Fruit fly (Drosophila melanogaster) whole organism, prepupa: ENCODE results near the gene CG11668.

ENCODE experiments used
- CG11762 ChIP-seq: fragments of 200-800 bp; sonication (Bioruptor generic); optimal IDR thresholded peaks from 3 replicates; lab custom pipeline; 2016; ENCODE audit warnings: missing biosample characterization, missing genetic modification characterization; ENCODE audit not compliant: insufficient read depth
- CG15336 ChIP-seq: fragments of 200-800 bp; sonication (Bioruptor generic); IDR thresholded peaks from 2 replicates; pipeline ENCODE4 v1.3.6; 2022; ENCODE audit warnings: missing biosample characterization, missing genetic modification characterization
- CG16779 ChIP-seq: fragments of 200-800 bp; sonication (Bioruptor generic); optimal IDR thresholded peaks from 3 replicates; lab custom pipeline; 2017; ENCODE audit warnings: missing biosample characterization, mild to moderate bottlenecking, missing genetic modification characterization
- CG3032 ChIP-seq: fragments of 200-800 bp; optimal IDR thresholded peaks from 2 replicates; lab custom pipeline; 2019; ENCODE audit warnings: missing biosample characterization, mild to moderate bottlenecking, missing genetic modification characterization, moderate library complexity
- CG32006 ChIP-seq: fragments of 200-800 bp; sonication (Bioruptor generic); optimal IDR thresholded peaks from 3 replicates; lab custom pipeline; 2017; ENCODE audit warnings: missing biosample characterization, mild to moderate bottlenecking, missing genetic modification characterization
- CG34406 ChIP-seq: fragments of 200-800 bp; sonication (Bioruptor generic); optimal IDR thresholded peaks from 3 replicates; lab custom pipeline; 2016; ENCODE audit warnings: missing biosample characterization, missing genetic modification characterization
- CG6163 ChIP-seq: fragments of 200-800 bp; sonication (Bioruptor generic); IDR thresholded peaks from 3 replicates; pipeline ENCODE4 v1.3.6; 2022; ENCODE audit warnings: missing biosample characterization, missing genetic modification characterization
- CG6792 ChIP-seq: fragments of 200-800 bp; sonication (Bioruptor generic); optimal IDR thresholded peaks from 3 replicates; lab custom pipeline; 2016; ENCODE audit warnings: missing biosample characterization, missing genetic modification characterization
- CG8119 ChIP-seq: fragments of 200-800 bp; sonication (Bioruptor generic); IDR thresholded peaks from 3 replicates; pipeline ENCODE4 v1.3.6; 2022; ENCODE audit warnings: missing biosample characterization, missing genetic modification characterization
- CG8632 ChIP-seq: fragments of 200-800 bp; sonication (Bioruptor generic); optimal IDR thresholded peaks from 3 replicates; lab custom pipeline; 2016; ENCODE audit warnings: missing biosample characterization, missing genetic modification characterization
- CG9139 ChIP-seq: fragments of 200-800 bp; sonication (Bioruptor generic); optimal IDR thresholded peaks from 3 replicates; lab custom pipeline; 2017; ENCODE audit warnings: missing biosample characterization, mild to moderate bottlenecking, missing genetic modification characterization
- Eip78C ChIP-seq: fragments of 200-800 bp; sonication (Bioruptor generic); peaks from one replicate; lab custom pipeline; 2016; ENCODE audit warnings: missing biosample characterization, missing genetic modification characterization
- Ets96B ChIP-seq: fragments of 200-800 bp; optimal IDR thresholded peaks from 2 replicates; lab custom pipeline; 2019; ENCODE audit warnings: missing biosample characterization, mild to moderate bottlenecking, missing genetic modification characterization, moderate library complexity
- Hr39 ChIP-seq: fragments of 200-800 bp; sonication (Bioruptor generic); optimal IDR thresholded peaks from 2 replicates; lab custom pipeline; 2016; ENCODE audit warnings: missing biosample characterization, missing genetic modification characterization
- Hr4 ChIP-seq: fragments of 200-800 bp; sonication (Bioruptor generic); optimal IDR thresholded peaks from 3 replicates; lab custom pipeline; 2016; ENCODE audit warnings: missing biosample characterization, missing genetic modification characterization
- Lpt ChIP-seq: fragments of 200-800 bp; sonication (Bioruptor generic); optimal IDR thresholded peaks from 3 replicates; lab custom pipeline; 2016; ENCODE audit warnings: missing biosample characterization, missing genetic modification characterization
- Smox ChIP-seq: fragments of 200-800 bp; sonication (Bioruptor generic); optimal IDR thresholded peaks from 3 replicates; lab custom pipeline; 2016; ENCODE audit warnings: missing biosample characterization, missing genetic modification characterization
- Sox102F ChIP-seq: fragments of 200-800 bp; sonication (Bioruptor generic); optimal IDR thresholded peaks from 2 replicates; lab custom pipeline; 2016; ENCODE audit warnings: missing biosample characterization, mild to moderate bottlenecking, missing genetic modification characterization
- Sox14 ChIP-seq: fragments of 200-800 bp; sonication (Bioruptor generic); optimal IDR thresholded peaks from 3 replicates; lab custom pipeline; 2016; ENCODE audit warnings: missing biosample characterization, missing genetic modification characterization
- Sox15 ChIP-seq: fragments of 200-800 bp; sonication (Bioruptor generic); optimal IDR thresholded peaks from 3 replicates; lab custom pipeline; 2016; ENCODE audit warnings: missing biosample characterization, missing genetic modification characterization
- acj6 ChIP-seq: fragments of 200-800 bp; sonication (Bioruptor generic); optimal IDR thresholded peaks from 3 replicates; lab custom pipeline; 2016; ENCODE audit warnings: missing biosample characterization, missing genetic modification characterization
- cyc ChIP-seq: fragments of 200-800 bp; sonication (Bioruptor generic); optimal IDR thresholded peaks from 3 replicates; lab custom pipeline; 2016; ENCODE audit warnings: missing biosample characterization, missing genetic modification characterization
- esn ChIP-seq: fragments of 200-800 bp; sonication (Bioruptor generic); optimal IDR thresholded peaks from 2 replicates; lab custom pipeline; 2016; ENCODE audit warnings: missing biosample characterization, mild to moderate bottlenecking, missing genetic modification characterization, moderate library complexity
- fd59A ChIP-seq: fragments of 200-800 bp; sonication (Bioruptor generic); optimal IDR thresholded peaks from 2 replicates; lab custom pipeline; 2017; ENCODE audit warnings: missing biosample characterization, mild to moderate bottlenecking, missing genetic modification characterization, missing genetic modification reagents
- fkh ChIP-seq: fragments of 200-800 bp; sonication (Bioruptor generic); optimal IDR thresholded peaks from 3 replicates; lab custom pipeline; 2017; ENCODE audit warnings: missing biosample characterization, mild to moderate bottlenecking, missing genetic modification characterization, moderate library complexity
- lz ChIP-seq: fragments of 200-800 bp; sonication (Bioruptor generic); optimal IDR thresholded peaks from 3 replicates; lab custom pipeline; 2016; ENCODE audit warnings: missing biosample characterization, missing genetic modification characterization
- svp ChIP-seq: fragments of 200-800 bp; sonication (Bioruptor generic); peaks from one replicate; lab custom pipeline; 2016; ENCODE audit warnings: missing biosample characterization, missing genetic modification characterization
- topi ChIP-seq: fragments of 200-800 bp; sonication (Bioruptor generic); optimal IDR thresholded peaks from 3 replicates; lab custom pipeline; 2016; ENCODE audit warnings: missing biosample characterization, missing genetic modification characterization
- vri ChIP-seq: fragments of 200-800 bp; sonication (Bioruptor generic); optimal IDR thresholded peaks from 3 replicates; lab custom pipeline; 2016; ENCODE audit warnings: missing biosample characterization, mild to moderate bottlenecking, missing genetic modification characterization

CG11668 gene

dm6 chr3R:13015811-13016766 is 22.1 kb upstream of the CG11668 start (continued):
- TF ChIP-seq Smox (GFP tag; lab: Kevin White, UChicago) (no peak), topi (peak; percentile 22), CG6792 (GFP tag; lab: Kevin White, UChicago) (no peak)
- TF ChIP-seq, all 60 proteins: peak for 27

dm6 chr3R:13017623-13018036 is 20.5 kb upstream of the CG11668 start:
- TF ChIP-seq Lpt (GFP tag; lab: Kevin White, UChicago) (peak; percentile 15), CG15336 (GFP tag; lab: Robert Waterston, UW) (peak; percentile 40), vri (peak; percentile 96), CG6163 (GFP tag; lab: Robert Waterston, UW) (no peak; the same call in 1 of the 3 replicates)

- TF ChIP-seq svp (GFP tag; lab: Kevin White, UChicago) (no peak), vri (peak; percentile 98)
Measured at dm6 chr3R:13018284-13018900, 19.8 kb upstream of the CG11668 start.

dm6 chr3R:13018995-13019394 is 19.2 kb upstream of the CG11668 start:
- TF ChIP-seq CG32006 (GFP tag; lab: Kevin White, UChicago) (no peak), CG8119 (GFP tag; lab: Robert Waterston, UW) (no peak), Sox14 (GFP tag; lab: Kevin White, UChicago) (no peak), cyc (no peak), CG34406 (GFP tag; lab: Kevin White, UChicago) (no peak), CG16779 (tag; lab: Kevin White, UChicago) (no peak), Ets96B (no peak), Sox102F (GFP tag; lab: Kevin White, UChicago) (no peak), CG3032 (tag; lab: Kevin White, UChicago) (no peak), fd59A (GFP tag; lab: Kevin White, UChicago) (no peak), Hr39 (GFP tag; lab: Kevin White, UChicago) (no peak), svp (GFP tag; lab: Kevin White, UChicago) (no peak), CG9139 (GFP tag; lab: Kevin White, UChicago) (no peak), vri (no peak), Eip78C (GFP tag; lab: Kevin White, UChicago) (no peak), Hr4 (no peak)

dm6 chr3R:13030257-13031173 is 7.7 kb upstream of the CG11668 start, which contains the start of the genes CG46281 and CG46280:
Gene CG46281, minus strand, starts transcription at chr3R:13030307.
Gene CG46280, minus strand, starts transcription at chr3R:13030659.
- TF ChIP-seq fkh (GFP tag; lab: Kevin White, UChicago) (no peak), lz (GFP tag; lab: Kevin White, UChicago) (peak; percentile 43), vri (peak; percentile 17), Sox15 (GFP tag; lab: Kevin White, UChicago) (no peak), esn (GFP tag; lab: Kevin White, UChicago) (peak; percentile 57), acj6 (GFP tag; lab: Kevin White, UChicago) (no peak), CG11762 (GFP tag; lab: Kevin White, UChicago) (no peak), Sox102F (GFP tag; lab: Kevin White, UChicago) (no peak), CG8632 (GFP tag; lab: Kevin White, UChicago) (no peak), CG3032 (tag; lab: Kevin White, UChicago) (peak; percentile 10)
- TF ChIP-seq, all 60 proteins: peak for 4
